Fruit fly (Drosophila melanogaster) whole organism, embryonic: ENCODE data around the gene gro.

Source experiments
- Bgb ChIP-seq: fragments of 200-800 bp; sonication (Bioruptor generic); IDR thresholded peaks from 2 replicates; pipeline ENCODE4 v1.3.6; 2022; ENCODE audit warnings: missing biosample characterization, missing genetic modification characterization; ENCODE audit not compliant: partially characterized antibody
- CG12104 ChIP-seq: fragments of 200-800 bp; sonication (Bioruptor generic); optimal IDR thresholded peaks from 3 replicates; lab custom pipeline; 2016; ENCODE audit warnings: missing biosample characterization, missing genetic modification characterization
- CG12155 ChIP-seq: fragments of 200-800 bp; sonication (Bioruptor generic); optimal IDR thresholded peaks from 3 replicates; lab custom pipeline; 2016; ENCODE audit warnings: missing biosample characterization, missing genetic modification characterization
- CG15514 ChIP-seq: fragments of 200-800 bp; sonication (Bioruptor generic); optimal IDR thresholded peaks from 3 replicates; lab custom pipeline; 2017; ENCODE audit warnings: missing biosample characterization, missing genetic modification characterization, mild to moderate bottlenecking, moderate library complexity, missing genetic modification reagents
- CG17912 ChIP-seq: fragments of 200-800 bp; sonication (Bioruptor generic); optimal IDR thresholded peaks from 2 replicates; lab custom pipeline; 2018; ENCODE audit warnings: missing biosample characterization, mild to moderate bottlenecking, missing genetic modification characterization
- CG18764 ChIP-seq: fragments of 200-800 bp; sonication (Bioruptor generic); optimal IDR thresholded peaks from 3 replicates; lab custom pipeline; 2016; ENCODE audit warnings: missing biosample characterization, missing genetic modification characterization
- CG2202 ChIP-seq: fragments of 200-800 bp; sonication (Bioruptor generic); optimal IDR thresholded peaks from 2 replicates; lab custom pipeline; 2018; ENCODE audit warnings: missing biosample characterization, mild to moderate bottlenecking, missing genetic modification characterization
- CG2889 ChIP-seq: fragments of 200-800 bp; sonication (Bioruptor generic); IDR thresholded peaks from 3 replicates; pipeline ENCODE4 v1.3.6; 2022; ENCODE audit warnings: missing biosample characterization, missing genetic modification characterization
- CG4617 ChIP-seq: fragments of 200-800 bp; sonication (Bioruptor generic); optimal IDR thresholded peaks from 3 replicates; lab custom pipeline; 2016; ENCODE audit warnings: missing biosample characterization, missing genetic modification characterization, borderline replicate concordance
- CG8765 ChIP-seq: fragments of 200-800 bp; sonication (Bioruptor generic); IDR thresholded peaks from 2 replicates; pipeline ENCODE4 v1.3.6; 2022; ENCODE audit warnings: missing biosample characterization, missing genetic modification characterization
- CG9437 ChIP-seq: fragments of 200-800 bp; sonication (Bioruptor generic); optimal IDR thresholded peaks from 2 replicates; lab custom pipeline; 2018; ENCODE audit warnings: missing biosample characterization, mild to moderate bottlenecking, missing genetic modification characterization
- CG9797 ChIP-seq: fragments of 200-800 bp; sonication (Bioruptor generic); optimal IDR thresholded peaks from 3 replicates; lab custom pipeline; 2018; ENCODE audit warnings: missing biosample characterization, mild to moderate bottlenecking, missing genetic modification characterization
- CrebB ChIP-seq: fragments of 200-800 bp; sonication (Bioruptor generic); optimal IDR thresholded peaks from 3 replicates; lab custom pipeline; 2018; ENCODE audit warnings: missing biosample characterization, mild to moderate bottlenecking, missing genetic modification characterization
- D19A ChIP-seq: fragments of 200-800 bp; optimal IDR thresholded peaks from 3 replicates; lab custom pipeline; 2019; ENCODE audit warnings: missing biosample characterization, mild to moderate bottlenecking, missing genetic modification characterization, moderate library complexity
- Dek ChIP-seq: fragments of 200-800 bp; sonication (Bioruptor generic); optimal IDR thresholded peaks from 3 replicates; lab custom pipeline; 2019; ENCODE audit warnings: missing biosample characterization, mild to moderate bottlenecking, missing genetic modification characterization, moderate library complexity
- Doc2 ChIP-seq: fragments of 200-800 bp; sonication (Bioruptor generic); IDR thresholded peaks from 2 replicates; pipeline ENCODE4 v1.3.6; 2022; ENCODE audit warnings: missing biosample characterization, missing genetic modification characterization
- Drgx ChIP-seq: fragments of 200-800 bp; sonication (Bioruptor generic); IDR thresholded peaks from 2 replicates; pipeline ENCODE4 v1.3.6; 2022; ENCODE audit warnings: missing biosample characterization, missing genetic modification characterization
- E2f1 ChIP-seq: fragments of 200-800 bp; sonication (Bioruptor generic); IDR thresholded peaks from 2 replicates; pipeline ENCODE4 v1.3.6; 2022; ENCODE audit warnings: missing biosample characterization, missing genetic modification characterization
- GATAe ChIP-seq: fragments of 200-800 bp; sonication (Bioruptor generic); conservative IDR thresholded peaks from 2 replicates; pipeline ENCODE4 v1.3.6; 2022; ENCODE audit warnings: missing biosample characterization, missing genetic modification characterization
- Lim3 ChIP-seq: fragments of 200-800 bp; sonication (Bioruptor generic); IDR thresholded peaks from 2 replicates; pipeline ENCODE4 v1.3.6; 2022; ENCODE audit warnings: missing biosample characterization, missing genetic modification characterization
- Myb ChIP-seq: fragments of 200-800 bp; sonication (Bioruptor generic); optimal IDR thresholded peaks from 2 replicates; lab custom pipeline; 2016; ENCODE audit warnings: missing biosample characterization, missing genetic modification characterization
- Ravus ChIP-seq: fragments of 200-800 bp; sonication (Bioruptor generic); IDR thresholded peaks from 2 replicates; pipeline ENCODE4 v1.3.6; 2022; ENCODE audit warnings: missing biosample characterization, missing genetic modification characterization
- Usf ChIP-seq: fragments of 200-800 bp; sonication (Bioruptor generic); optimal IDR thresholded peaks from 2 replicates; lab custom pipeline; 2017; ENCODE audit warnings: missing genotype, missing biosample characterization, missing genetic modification characterization
- amos ChIP-seq: fragments of 200-800 bp; sonication (Bioruptor generic); IDR thresholded peaks from 2 replicates; pipeline ENCODE4 v1.3.6; 2022; ENCODE audit warnings: missing biosample characterization, missing genetic modification characterization; ENCODE audit not compliant: partially characterized antibody
- ash1 ChIP-seq: fragments of 200-800 bp; sonication (Bioruptor generic); optimal IDR thresholded peaks from 2 replicates; lab custom pipeline; 2018; ENCODE audit warnings: missing biosample characterization, mild to moderate bottlenecking, missing genetic modification characterization
- ato ChIP-seq: fragments of 200-800 bp; sonication (Bioruptor generic); IDR thresholded peaks from 2 replicates; pipeline ENCODE4 v1.3.6; 2022; ENCODE audit warnings: missing biosample characterization, missing genetic modification characterization; ENCODE audit not compliant: partially characterized antibody
- dan ChIP-seq: fragments of 200-800 bp; sonication (Bioruptor generic); IDR thresholded peaks from 2 replicates; pipeline ENCODE4 v1.3.6; 2022; ENCODE audit warnings: missing biosample characterization, missing genetic modification characterization
- esg ChIP-seq: fragments of 200-800 bp; sonication (Bioruptor generic); conservative IDR thresholded peaks from 2 replicates; pipeline ENCODE4 v1.3.6; 2022; ENCODE audit warnings: missing biosample characterization, missing genetic modification characterization
- ewg ChIP-seq: fragments of 200-800 bp; sonication (Bioruptor generic); optimal IDR thresholded peaks from 3 replicates; lab custom pipeline; 2017; ENCODE audit warnings: mild to moderate bottlenecking, missing biosample characterization, missing genetic modification reagents, missing genetic modification characterization
- fd64A ChIP-seq: fragments of 200-800 bp; sonication (Bioruptor generic); optimal IDR thresholded peaks from 3 replicates; lab custom pipeline; 2018; ENCODE audit warnings: missing biosample characterization, mild to moderate bottlenecking, missing genetic modification characterization
- gem ChIP-seq: fragments of 200-800 bp; sonication (Bioruptor generic); optimal IDR thresholded peaks from 2 replicates; lab custom pipeline; 2019; ENCODE audit warnings: missing biosample characterization, mild to moderate bottlenecking, missing genetic modification characterization, moderate library complexity
- gsb-n ChIP-seq: fragments of 200-800 bp; sonication (Bioruptor generic); optimal IDR thresholded peaks from 3 replicates; lab custom pipeline; 2018; ENCODE audit warnings: missing biosample characterization, mild to moderate bottlenecking, missing genetic modification characterization
- inv ChIP-seq: fragments of 200-800 bp; sonication (Bioruptor generic); IDR thresholded peaks from 2 replicates; pipeline ENCODE4 v1.3.6; 2022; ENCODE audit warnings: missing biosample characterization, missing genetic modification characterization; ENCODE audit not compliant: partially characterized antibody
- kni ChIP-seq: fragments of 200-800 bp; sonication (Bioruptor generic); optimal IDR thresholded peaks from 3 replicates; lab custom pipeline; 2017; ENCODE audit warnings: mild to moderate bottlenecking, missing biosample characterization, missing genetic modification reagents, missing genetic modification characterization
- lab ChIP-seq: fragments of 200-800 bp; sonication (Bioruptor generic); optimal IDR thresholded peaks from 3 replicates; lab custom pipeline; 2017; ENCODE audit warnings: missing biosample characterization, missing genetic modification characterization, mild to moderate bottlenecking, moderate library complexity, missing genetic modification reagents
- mam ChIP-seq: fragments of 200-800 bp; sonication (Bioruptor generic); optimal IDR thresholded peaks from 3 replicates; lab custom pipeline; 2016; ENCODE audit warnings: missing biosample characterization, missing genetic modification characterization
- nau ChIP-seq: fragments of 200-800 bp; sonication (Bioruptor generic); optimal IDR thresholded peaks from 3 replicates; lab custom pipeline; 2017; ENCODE audit warnings: missing biosample characterization, mild to moderate bottlenecking, missing genetic modification characterization, missing genetic modification reagents
- nom ChIP-seq: fragments of 200-800 bp; sonication (Bioruptor generic); optimal IDR thresholded peaks from 2 replicates; lab custom pipeline; 2017; ENCODE audit warnings: missing biosample characterization, missing genetic modification characterization, mild to moderate bottlenecking, moderate library complexity, missing genetic modification reagents
- p53 ChIP-seq: fragments of 200-800 bp; sonication (Bioruptor generic); optimal IDR thresholded peaks from 2 replicates; lab custom pipeline; 2016; ENCODE audit warnings: missing biosample characterization, missing genetic modification characterization
- pnt ChIP-seq: fragments of 200-800 bp; sonication (Bioruptor generic); optimal IDR thresholded peaks from 3 replicates; lab custom pipeline; 2016; ENCODE audit warnings: missing biosample characterization, missing genetic modification characterization
- sob ChIP-seq: fragments of 200-800 bp; sonication (Bioruptor generic); IDR thresholded peaks from 2 replicates; pipeline ENCODE4 v1.3.6; 2022; ENCODE audit warnings: missing biosample characterization, missing genetic modification characterization
- sug ChIP-seq: fragments of 200-800 bp; optimal IDR thresholded peaks from 2 replicates; lab custom pipeline; 2019; ENCODE audit warnings: missing biosample characterization, mild to moderate bottlenecking, missing genetic modification characterization, moderate library complexity
- trh ChIP-seq: fragments of 200-800 bp; sonication (Bioruptor generic); optimal IDR thresholded peaks from 2 replicates; lab custom pipeline; 2016; ENCODE audit warnings: missing biosample characterization, missing genetic modification characterization
- unc-4 ChIP-seq: fragments of 200-800 bp; sonication (Bioruptor generic); IDR thresholded peaks from 2 replicates; pipeline ENCODE4 v1.3.6; 2022; ENCODE audit warnings: missing biosample characterization, missing genetic modification characterization; ENCODE audit not compliant: partially characterized antibody
- vvl ChIP-seq: fragments of 200-800 bp; sonication (Bioruptor generic); IDR thresholded peaks from 2 replicates; pipeline ENCODE4 v1.3.6; 2022; ENCODE audit warnings: missing biosample characterization, missing genetic modification characterization
- wdn ChIP-seq: fragments of 200-800 bp; sonication (Bioruptor generic); IDR thresholded peaks from 2 replicates; pipeline ENCODE4 v1.3.6; 2022; ENCODE audit warnings: missing biosample characterization, missing genetic modification characterization
- wor ChIP-seq: fragments of 200-800 bp; sonication (Bioruptor generic); IDR thresholded peaks from 2 replicates; pipeline ENCODE4 v1.3.6; 2022; ENCODE audit warnings: missing biosample characterization, missing genetic modification characterization
- zfh1 ChIP-seq: fragments of 200-800 bp; sonication (Bioruptor generic); IDR thresholded peaks from 3 replicates; pipeline ENCODE4 v1.3.6; 2022; ENCODE audit warnings: missing biosample characterization, missing genetic modification characterization

gro gene

dm6 chr3R:26005978-26006934, 35.3 kb upstream of the gro start (continued):
- TF ChIP-seq dan (GFP tag; lab: Robert Waterston, UW), result no peak
- TF ChIP-seq CG17912 (GFP tag; lab: Kevin White, UChicago), result no peak
- TF ChIP-seq ewg (GFP tag; lab: Kevin White, UChicago), result peak; percentile 11
- no peak for TF ChIP-seq gem (tag; lab: Kevin White, UChicago)
- no peak for TF ChIP-seq nau (GFP tag; lab: Kevin White, UChicago)
- no peak for TF ChIP-seq CG9797
- peak; percentile 45; the same call in 1 of the 2 replicates for TF ChIP-seq Bgb (GFP tag; lab: Robert Waterston, UW)
- no peak for TF ChIP-seq fd64A
- TF ChIP-seq inv (GFP tag; lab: Robert Waterston, UW), result 0 out of 2 replicates have a peak, but pooled peaks have one; percentile 15
- TF ChIP-seq CG18764 (GFP tag; lab: Kevin White, UChicago), result no peak
- TF ChIP-seq amos (GFP tag; lab: Robert Waterston, UW), result peak; percentile 42; the same call in 1 of the 2 replicates
- TF ChIP-seq D19A (tag; lab: Kevin White, UChicago), result peak; percentile 19
- no peak for TF ChIP-seq Dek (tag; lab: Kevin White, UChicago)
- TF ChIP-seq sug, result peak; percentile 76
- no peak for TF ChIP-seq pnt (GFP tag; lab: Kevin White, UChicago)
- TF ChIP-seq unc-4 (GFP tag; lab: Robert Waterston, UW), result no peak
- TF ChIP-seq vvl (GFP tag; lab: Robert Waterston, UW), result peak; percentile 5
- TF ChIP-seq Ravus (GFP tag; lab: Robert Waterston, UW), result no peak
- TF ChIP-seq zfh1 (GFP tag; lab: Robert Waterston, UW), result no peak
- TF ChIP-seq nom (GFP tag; lab: Kevin White, UChicago), result peak; percentile 81
- TF ChIP-seq p53, result peak; percentile 72
- TF ChIP-seq Myb (GFP tag; lab: Kevin White, UChicago), result no peak
- TF ChIP-seq CG2889 (GFP tag; lab: Robert Waterston, UW), result no peak
- no peak for TF ChIP-seq ato (GFP tag; lab: Robert Waterston, UW)
- TF ChIP-seq CG2202 (tag; lab: Kevin White, UChicago), result peak; percentile 6
- TF ChIP-seq wor (GFP tag; lab: Robert Waterston, UW), result no peak
- no peak for TF ChIP-seq CG4617 (GFP tag; lab: Kevin White, UChicago)
- no peak for TF ChIP-seq Lim3 (GFP tag; lab: Robert Waterston, UW)
- TF ChIP-seq ash1, result no peak
- TF ChIP-seq Doc2 (GFP tag; lab: Robert Waterston, UW), result no peak
- TF ChIP-seq Usf, result no peak
- no peak for TF ChIP-seq CG9437 (GFP tag; lab: Kevin White, UChicago)
- peak; percentile 78 for TF ChIP-seq gsb-n
- no peak for TF ChIP-seq esg (GFP tag; lab: Robert Waterston, UW)
- TF ChIP-seq trh (GFP tag; lab: Kevin White, UChicago), result no peak
- peak; percentile 58 for TF ChIP-seq Drgx
- no peak for TF ChIP-seq CG12155 (GFP tag; lab: Kevin White, UChicago)
- TF ChIP-seq mam (GFP tag; lab: Kevin White, UChicago), result peak; percentile 32
- no peak for TF ChIP-seq CG8765
- no peak for TF ChIP-seq CrebB (tag; lab: Kevin White, UChicago)
- TF ChIP-seq lab (GFP tag; lab: Kevin White, UChicago), result peak; percentile 43
- TF ChIP-seq sob (GFP tag; lab: Robert Waterston, UW), result no peak
- no peak; the same call in 1 of the 2 replicates for TF ChIP-seq E2f1 (GFP tag; lab: Robert Waterston, UW)
- TF ChIP-seq wdn (GFP tag; lab: Robert Waterston, UW), result no peak
- peak; percentile 100 for TF ChIP-seq kni (GFP tag; lab: Kevin White, UChicago)
- no peak for TF ChIP-seq CG15514
- TF ChIP-seq GATAe (GFP tag; lab: Robert Waterston, UW), result no peak
- TF ChIP-seq CG12104 (GFP tag; lab: Kevin White, UChicago), result no peak
